Worm (Caenorhabditis elegans) whole organism, mixed stage, embryonic: Measurements from ENCODE around the gene cyp-14A2.

Experiments
- M03D4.4 ChIP-seq: sonication (generic microtip); optimal IDR thresholded peaks from 2 replicates; lab custom pipeline; 2017; ENCODE audit warnings: mild to moderate bottlenecking, missing genetic modification characterization, missing compliant biosample characterization
- bed-3 ChIP-seq: fragments of 200-800 bp; sonication (Bioruptor generic); optimal IDR thresholded peaks from 3 replicates; lab custom pipeline; 2018; ENCODE audit warnings: mild to moderate bottlenecking, missing genetic modification characterization, moderate library complexity, missing compliant biosample characterization
- blmp-1 ChIP-seq: fragments of 150-350 bp; optimal IDR thresholded peaks from 2 replicates; lab custom pipeline; 2014; ENCODE audit warnings: missing biosample characterization, missing genetic modification characterization
- ceh-39 ChIP-seq: fragments of 150-350 bp; optimal IDR thresholded peaks from 2 replicates; lab custom pipeline; 2014; ENCODE audit warnings: missing biosample characterization, missing genetic modification characterization
- ceh-43 ChIP-seq: fragments of 200-800 bp; sonication (Bioruptor generic); optimal IDR thresholded peaks from 2 replicates; lab custom pipeline; 2018; ENCODE audit warnings: mild to moderate bottlenecking, missing genetic modification characterization, moderate library complexity, missing compliant biosample characterization
- ceh-83 ChIP-seq: fragments of 200-800 bp; sonication (Bioruptor generic); optimal IDR thresholded peaks from 2 replicates; lab custom pipeline; 2018; ENCODE audit warnings: mild to moderate bottlenecking, missing genetic modification characterization, missing compliant biosample characterization
- ces-1 ChIP-seq: fragments of 150-350 bp; optimal IDR thresholded peaks from 2 replicates; lab custom pipeline; 2014; ENCODE audit warnings: missing biosample characterization, missing genetic modification reagents, missing genetic modification characterization
- cnd-1 ChIP-seq: fragments of 200-800 bp; sonication (Bioruptor generic); optimal IDR thresholded peaks from 2 replicates; lab custom pipeline; 2018; ENCODE audit warnings: mild to moderate bottlenecking, missing genetic modification characterization, missing compliant biosample characterization
- drap-1 ChIP-seq: fragments of 200-800 bp; sonication (Bioruptor generic); optimal IDR thresholded peaks from 3 replicates; lab custom pipeline; 2018; ENCODE audit warnings: mild to moderate bottlenecking, missing genetic modification characterization, missing compliant biosample characterization
- elt-1 ChIP-seq: sonication (generic microtip); optimal IDR thresholded peaks from 2 replicates; lab custom pipeline; 2017; ENCODE audit warnings: missing genetic modification characterization, mild to moderate bottlenecking, missing compliant biosample characterization, antibody characterized with exemption, moderate library complexity, borderline replicate concordance; ENCODE audit not compliant: insufficient read depth
- elt-3 ChIP-seq: fragments of 150-350 bp; optimal IDR thresholded peaks from 2 replicates; lab custom pipeline; 2014; ENCODE audit warnings: missing biosample characterization, missing genetic modification characterization
- flh-1 ChIP-seq: fragments of 200-800 bp; sonication (Bioruptor generic); optimal IDR thresholded peaks from 2 replicates; lab custom pipeline; 2018; ENCODE audit warnings: mild to moderate bottlenecking, missing genetic modification characterization, moderate library complexity, missing compliant biosample characterization
- hlh-1 ChIP-seq: fragments of 150-350 bp; optimal IDR thresholded peaks from 2 replicates; lab custom pipeline; 2014; ENCODE audit warnings: missing biosample characterization, missing genetic modification reagents, missing genetic modification characterization
- lin-13 ChIP-seq: fragments of 150-350 bp; optimal IDR thresholded peaks from 2 replicates; lab custom pipeline; 2014; ENCODE audit warnings: missing biosample characterization, missing genetic modification characterization
- lin-32 ChIP-seq: fragments of 200-800 bp; sonication (Bioruptor generic); optimal IDR thresholded peaks from 2 replicates; lab custom pipeline; 2018; ENCODE audit warnings: mild to moderate bottlenecking, missing genetic modification characterization, missing compliant biosample characterization
- lsy-2 ChIP-seq: fragments of 150-350 bp; optimal IDR thresholded peaks from 2 replicates; lab custom pipeline; 2014; ENCODE audit warnings: missing biosample characterization, missing genetic modification characterization
- mab-5 ChIP-seq: fragments of 150-350 bp; optimal IDR thresholded peaks from 2 replicates; lab custom pipeline; 2014; ENCODE audit warnings: missing biosample characterization, missing genetic modification characterization
- mep-1 ChIP-seq: fragments of 150-350 bp; optimal IDR thresholded peaks from 2 replicates; lab custom pipeline; 2017; ENCODE audit warnings: missing biosample characterization, missing genetic modification reagents, missing genetic modification characterization, inconsistent platforms
- mls-2 ChIP-seq: sonication (generic microtip); optimal IDR thresholded peaks from 2 replicates; lab custom pipeline; 2016; ENCODE audit warnings: mild to moderate bottlenecking, missing genetic modification characterization, moderate library complexity, missing compliant biosample characterization
- nhr-12 ChIP-seq: fragments of 150-350 bp; optimal IDR thresholded peaks from 2 replicates; lab custom pipeline; 2014; ENCODE audit warnings: missing biosample characterization, missing genetic modification characterization
- nhr-2 ChIP-seq: fragments of 150-350 bp; optimal IDR thresholded peaks from 2 replicates; lab custom pipeline; 2014; ENCODE audit warnings: missing biosample characterization, missing genetic modification characterization
- nhr-237 ChIP-seq: fragments of 150-350 bp; optimal IDR thresholded peaks from 2 replicates; lab custom pipeline; 2014; ENCODE audit warnings: missing biosample characterization, missing genetic modification characterization
- nhr-28 ChIP-seq: fragments of 150-350 bp; optimal IDR thresholded peaks from 2 replicates; lab custom pipeline; 2014; ENCODE audit warnings: missing biosample characterization, missing genetic modification characterization
- nhr-76 ChIP-seq: sonication (generic microtip); optimal IDR thresholded peaks from 2 replicates; lab custom pipeline; 2017; ENCODE audit warnings: missing biosample characterization, missing genetic modification characterization
- pha-4 ChIP-seq: fragments of 150-350 bp; optimal IDR thresholded peaks from 2 replicates; lab custom pipeline; 2018; ENCODE audit warnings: missing biosample characterization, missing genetic modification reagents, missing genetic modification characterization
- sem-2 ChIP-seq: fragments of 200-800 bp; sonication (Bioruptor generic); optimal IDR thresholded peaks from 2 replicates; lab custom pipeline; 2018; ENCODE audit warnings: mild to moderate bottlenecking, missing genetic modification characterization, missing compliant biosample characterization
- sptf-1 ChIP-seq: sonication (generic microtip); optimal IDR thresholded peaks from 2 replicates; lab custom pipeline; 2017; ENCODE audit warnings: mild to moderate bottlenecking, missing genetic modification characterization, moderate library complexity, missing compliant biosample characterization
- unc-120 ChIP-seq: sonication (generic microtip); optimal IDR thresholded peaks from 2 replicates; lab custom pipeline; 2017; ENCODE audit warnings: missing genetic modification characterization, missing compliant biosample characterization; ENCODE audit not compliant: poor library complexity, severe bottlenecking
- unc-39 ChIP-seq: fragments of 150-350 bp; optimal IDR thresholded peaks from 2 replicates; lab custom pipeline; 2014; ENCODE audit warnings: missing biosample characterization, missing genetic modification characterization
- unc-62 ChIP-seq: fragments of 150-350 bp; optimal IDR thresholded peaks from 2 replicates; lab custom pipeline; 2014; ENCODE audit warnings: missing biosample characterization, missing genetic modification reagents, missing genetic modification characterization
- zip-8 ChIP-seq: fragments of 150-350 bp; optimal IDR thresholded peaks from 2 replicates; lab custom pipeline; 2014; ENCODE audit warnings: missing biosample characterization, missing genetic modification characterization
- ztf-11 ChIP-seq: fragments of 150-350 bp; optimal IDR thresholded peaks from 2 replicates; lab custom pipeline; 2014; ENCODE audit warnings: missing biosample characterization, missing genetic modification characterization

cyp-14A2 gene

ce11 chrX:13225111-13225905 is 44.2 kb downstream of the cyp-14A2 start:
- peak; percentile 64 for TF ChIP-seq unc-62
- no peak for TF ChIP-seq elt-3 (tag; lab: Kevin White, UChicago)
- no peak for TF ChIP-seq pha-4
- TF ChIP-seq ceh-83 (GFP tag; lab: Kevin White, UChicago), result no peak
- no peak for TF ChIP-seq sem-2
- no peak for TF ChIP-seq lin-13 (tag; lab: Kevin White, UChicago)
- TF ChIP-seq mab-5 (tag; lab: Kevin White, UChicago), result no peak
- no peak for TF ChIP-seq hlh-1 (tag; lab: Kevin White, UChicago)
- TF ChIP-seq elt-1 (tag; lab: Kevin White, UChicago), result no peak
- no peak for TF ChIP-seq ceh-39 (tag; lab: Kevin White, UChicago)
- no peak for TF ChIP-seq ces-1 (GFP tag; lab: Kevin White, UChicago)
- TF ChIP-seq flh-1, result no peak
- TF ChIP-seq bed-3 (GFP tag; lab: Kevin White, UChicago), result no peak
- TF ChIP-seq nhr-76 (tag; lab: Kevin White, UChicago), result no peak
- peak; percentile 2 for TF ChIP-seq mep-1
- TF ChIP-seq lin-32, result peak; percentile 55
- peak; percentile 29 for TF ChIP-seq cnd-1 (tag; lab: Kevin White, UChicago)
- no peak for TF ChIP-seq unc-120 (tag; lab: Kevin White, UChicago)

ce11 chrX:13224608-13225007 is 44.9 kb downstream of the cyp-14A2 start, which contains the start of gene skr-19:
Gene skr-19 (minus strand): TSS chrX:13224708.
- no peak for TF ChIP-seq elt-1 (tag; lab: Kevin White, UChicago)
- TF ChIP-seq sptf-1, result no peak
- no peak for TF ChIP-seq ceh-39 (tag; lab: Kevin White, UChicago)
- no peak for TF ChIP-seq M03D4.4 (tag; lab: Kevin White, UChicago)
- TF ChIP-seq bed-3 (GFP tag; lab: Kevin White, UChicago), result no peak
- no peak for TF ChIP-seq lin-32
- TF ChIP-seq nhr-2 (tag; lab: Kevin White, UChicago), result no peak
- no peak for TF ChIP-seq nhr-76 (tag; lab: Kevin White, UChicago)
- no peak for TF ChIP-seq zip-8 (tag; lab: Kevin White, UChicago)
- TF ChIP-seq pha-4, result no peak
- no peak for TF ChIP-seq ceh-43 (GFP tag; lab: Kevin White, UChicago)
- TF ChIP-seq unc-120 (tag; lab: Kevin White, UChicago), result no peak
- no peak for TF ChIP-seq mab-5 (tag; lab: Kevin White, UChicago)
- no peak for TF ChIP-seq mls-2
- TF ChIP-seq hlh-1 (tag; lab: Kevin White, UChicago), result no peak
- no peak for TF ChIP-seq cnd-1 (tag; lab: Kevin White, UChicago)
- no peak for TF ChIP-seq sem-2
- no peak for TF ChIP-seq blmp-1
- no peak for TF ChIP-seq ces-1 (GFP tag; lab: Kevin White, UChicago)
- no peak for TF ChIP-seq ztf-11 (tag; lab: Kevin White, UChicago)

DNA sequence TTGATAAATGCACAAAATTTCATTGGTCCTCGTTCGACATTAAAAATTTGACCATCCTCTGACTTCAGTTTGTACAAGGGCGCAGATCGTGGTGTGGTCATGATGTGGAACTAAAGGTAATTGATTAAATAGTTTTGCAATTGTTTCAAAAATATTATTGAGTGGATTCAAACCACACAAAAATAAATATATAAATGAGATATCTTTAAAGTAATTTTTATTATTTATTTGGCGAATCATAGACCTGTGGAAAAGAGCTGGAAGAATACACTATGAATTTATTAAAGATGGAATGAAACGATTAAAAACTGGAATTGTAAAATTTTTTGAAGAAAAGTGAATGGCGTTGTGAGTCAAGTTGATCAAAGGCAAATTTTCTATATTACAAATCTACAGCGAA is 46.0 kb downstream of the cyp-14A2 start, which contains the start of gene skr-20:
Gene skr-20, minus strand, starts transcription at position 101 of the 400 bp plus-strand sequence.
- TF ChIP-seq M03D4.4 (tag; lab: Kevin White, UChicago) (no peak), lin-32 (no peak), nhr-12 (no peak), nhr-237 (tag; lab: Kevin White, UChicago) (no peak), elt-1 (tag; lab: Kevin White, UChicago) (no peak), zip-8 (tag; lab: Kevin White, UChicago) (no peak), cnd-1 (tag; lab: Kevin White, UChicago) (no peak), flh-1 (no peak), nhr-28 (tag; lab: Kevin White, UChicago) (no peak), blmp-1 (no peak), mab-5 (tag; lab: Kevin White, UChicago) (no peak), ceh-39 (tag; lab: Kevin White, UChicago) (no peak), lsy-2 (tag; lab: Kevin White, UChicago) (no peak), drap-1 (GFP tag; lab: Kevin White, UChicago) (no peak)
- TF ChIP-seq, all 35 proteins: peak for 0

DNA sequence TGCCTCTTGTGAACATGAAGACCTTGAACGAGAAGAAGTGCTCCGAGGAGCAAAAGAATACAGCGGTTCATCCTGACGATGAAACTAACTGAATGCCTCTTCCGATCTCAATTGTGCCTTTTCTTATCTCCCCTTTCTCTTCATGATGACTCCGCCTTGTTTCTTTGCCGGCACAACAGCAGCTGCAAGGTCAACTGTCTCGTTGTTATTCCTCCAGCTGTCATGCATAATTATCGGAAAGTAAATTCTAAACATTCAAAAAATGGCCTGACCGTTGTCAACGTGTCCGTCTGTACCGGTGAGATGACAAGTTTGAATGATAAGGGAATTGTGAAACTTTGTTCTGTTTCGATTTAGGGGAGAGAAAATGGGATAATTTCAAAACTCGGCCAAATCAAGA is 48.1 kb downstream of the cyp-14A2 start, which contains the start of gene asp-4:
Gene asp-4, minus strand, starts transcription at position 106 of the 400 bp plus-strand sequence.
- TF ChIP-seq nhr-28 (tag; lab: Kevin White, UChicago) (no peak), sem-2 (no peak), unc-120 (tag; lab: Kevin White, UChicago) (no peak), mls-2 (no peak), lin-32 (peak; percentile 80), mep-1 (peak; percentile 37), sptf-1 (no peak), drap-1 (GFP tag; lab: Kevin White, UChicago) (no peak), nhr-2 (tag; lab: Kevin White, UChicago) (peak; percentile 14), cnd-1 (tag; lab: Kevin White, UChicago) (peak; percentile 84), unc-39 (tag; lab: Kevin White, UChicago) (no peak), hlh-1 (tag; lab: Kevin White, UChicago) (peak; percentile 51), mab-5 (tag; lab: Kevin White, UChicago) (no peak)
